Fruit fly (Drosophila melanogaster) whole organism: ENCODE measurements around the gene CG9396.

Source experiments
- CG8478 ChIP-seq: fragments of >200 bp; optimal IDR thresholded peaks from 2 replicates; lab custom pipeline; 2018; ENCODE audit warnings: inconsistent platforms
- Dll ChIP-seq: fragments of >200 bp; optimal IDR thresholded peaks from 2 replicates; lab custom pipeline; 2017
- EcR ChIP-seq, 2 experiments: fragments of >200 bp; optimal IDR thresholded peaks; 2 replicates each; lab custom pipeline; 2017; ENCODE audit warnings: missing biosample characterization in 2 of 2, missing genetic modification characterization in 2 of 2, missing genetic modification reagents in 2 of 2
- pan ChIP-seq: fragments of >200 bp; optimal IDR thresholded peaks from 2 replicates; lab custom pipeline; 2017
- psq ChIP-seq: fragments of >200 bp; optimal IDR thresholded peaks from 2 replicates; lab custom pipeline; 2017
- usp ChIP-seq: fragments of >200 bp; optimal IDR thresholded peaks from 2 replicates; lab custom pipeline; 2017; ENCODE audit warnings: missing biosample characterization, missing genetic modification characterization, mixed read lengths

CG9396 gene

dm6 chr3R:9533181-9534124 is 38.0 kb downstream of the CG9396 start:
- no peak for TF ChIP-seq EcR (GFP tag; optimal IDR thresholded peaks at IDR 0.05; lab: Kevin White, UChicago)
- TF ChIP-seq Dll (lab: Kevin White, UChicago): peak; percentile 91

- TF ChIP-seq psq (lab: Kevin White, UChicago) (no peak), usp (no peak), Dll (lab: Kevin White, UChicago) (peak; percentile 73), pan (lab: Kevin White, UChicago) (no peak), EcR (GFP tag; optimal IDR thresholded peaks at IDR 0.05; lab: Kevin White, UChicago) (no peak), CG8478 (lab: Kevin White, UChicago) (no peak)
These were observed 38.8 kb downstream of the CG9396 start, which contains the start of gene by for dm6 chr3R:9532437-9533180. by (minus strand) TSS chr3R:9533011.

dm6 chr3R:9529913-9530312 is 41.5 kb downstream of the CG9396 start:
- TF ChIP-seq CG8478 (lab: Kevin White, UChicago) (no peak), usp (no peak), pan (lab: Kevin White, UChicago) (no peak), psq (lab: Kevin White, UChicago) (no peak), Dll (lab: Kevin White, UChicago) (no peak), EcR (GFP tag; optimal IDR thresholded peaks at IDR 0.05; lab: Kevin White, UChicago) (no peak)

dm6 chr3R:9529387-9529897 is 42.0 kb downstream of the CG9396 start:
- TF ChIP-seq usp (no peak), psq (lab: Kevin White, UChicago) (no peak), CG8478 (lab: Kevin White, UChicago) (no peak), EcR (GFP tag; optimal IDR thresholded peaks at IDR 0.05; lab: Kevin White, UChicago) (no peak), Dll (lab: Kevin White, UChicago) (no peak), pan (lab: Kevin White, UChicago) (no peak)

- TF ChIP-seq CG8478 (lab: Kevin White, UChicago): no peak
- no peak for TF ChIP-seq usp
- no peak for TF ChIP-seq pan (lab: Kevin White, UChicago)
- TF ChIP-seq psq (lab: Kevin White, UChicago): no peak
- TF ChIP-seq EcR (GFP tag; optimal IDR thresholded peaks at IDR 0.05; lab: Kevin White, UChicago): no peak
These were observed 43.2 kb downstream of the CG9396 start for dm6 chr3R:9527907-9528842.
